Fruit fly (Drosophila melanogaster) Kc167 (cell line): ENCODE measurements around the gene nerfin-1.

ENCODE experiments used
- Myc ChIP-seq: fragments of >200 bp; optimal IDR thresholded peaks from 2 replicates; lab custom pipeline; 2017; ENCODE audit warnings: missing external identifiers
- psq ChIP-seq: fragments of >200 bp; optimal IDR thresholded peaks from 2 replicates; lab custom pipeline; 2017; ENCODE audit warnings: missing external identifiers

DNA sequence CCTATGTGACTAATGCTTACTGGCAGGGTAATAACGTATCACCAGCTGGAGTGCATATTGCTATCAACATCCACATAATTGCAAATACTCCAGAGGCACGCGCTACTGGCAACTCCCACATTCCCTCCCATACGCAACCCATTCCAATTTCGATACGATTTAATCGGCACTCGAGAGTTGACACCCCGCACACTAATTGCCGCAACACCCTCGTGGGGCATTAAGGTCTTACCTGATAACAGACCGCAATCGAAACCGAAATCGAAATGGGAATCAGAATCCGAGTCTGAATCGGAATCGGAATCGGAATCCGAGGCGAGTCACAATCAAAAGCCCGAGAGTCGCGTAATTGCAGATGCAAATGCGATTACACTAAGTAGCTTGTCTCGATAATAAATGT is 49.7 kb downstream of the nerfin-1 start:
- TF ChIP-seq Myc (no peak), psq (no peak)
